Fruit fly (Drosophila melanogaster) whole organism, embryonic: ENCODE data around the gene CG7519.

Experiments
- CG10209 ChIP-seq: fragments of 200-800 bp; sonication (Bioruptor generic); optimal IDR thresholded peaks from 3 replicates; lab custom pipeline; 2017; ENCODE audit warnings: missing biosample characterization, mild to moderate bottlenecking, missing genetic modification characterization, missing genetic modification reagents
- CG11456 ChIP-seq: fragments of 200-800 bp; sonication (Bioruptor generic); IDR thresholded peaks from 3 replicates; pipeline ENCODE4 v1.3.6; 2022; ENCODE audit warnings: missing biosample characterization, missing genetic modification characterization
- CG13624 ChIP-seq: fragments of 200-800 bp; sonication (Bioruptor generic); optimal IDR thresholded peaks from 2 replicates; lab custom pipeline; 2016; ENCODE audit warnings: missing biosample characterization, missing genetic modification characterization
- CG14667 ChIP-seq: fragments of 200-800 bp; sonication (Bioruptor generic); IDR thresholded peaks from 2 replicates; pipeline ENCODE4 v1.3.6; 2022; ENCODE audit warnings: missing biosample characterization, missing genetic modification characterization
- CG2120 ChIP-seq: fragments of 200-800 bp; sonication (Bioruptor generic); optimal IDR thresholded peaks from 3 replicates; lab custom pipeline; 2016; ENCODE audit warnings: missing biosample characterization, missing genetic modification characterization
- CG31224 ChIP-seq: fragments of 200-800 bp; sonication (Bioruptor generic); IDR thresholded peaks from 2 replicates; pipeline ENCODE4 v1.3.6; 2022; ENCODE audit warnings: missing biosample characterization, missing genetic modification characterization
- CG4328 ChIP-seq: fragments of 200-800 bp; sonication (Bioruptor generic); optimal IDR thresholded peaks from 3 replicates; lab custom pipeline; 2017; ENCODE audit warnings: missing biosample characterization, missing genetic modification reagents, missing genetic modification characterization
- CG4404 ChIP-seq: fragments of 200-800 bp; sonication (Bioruptor generic); IDR thresholded peaks from 2 replicates; pipeline ENCODE4 v1.3.6; 2022; ENCODE audit warnings: missing biosample characterization, missing genetic modification characterization
- CG4820 ChIP-seq: fragments of 200-800 bp; sonication (Bioruptor generic); optimal IDR thresholded peaks from 3 replicates; lab custom pipeline; 2016; ENCODE audit warnings: missing biosample characterization, missing genetic modification characterization
- CG4854 ChIP-seq: fragments of 200-800 bp; sonication (Bioruptor generic); optimal IDR thresholded peaks from 2 replicates; lab custom pipeline; 2016; ENCODE audit warnings: missing biosample characterization, missing genetic modification characterization, inconsistent platforms
- CG6689 ChIP-seq: fragments of 200-800 bp; sonication (Bioruptor generic); IDR thresholded peaks from 2 replicates; pipeline ENCODE4 v1.3.6; 2022; ENCODE audit warnings: missing biosample characterization, missing genetic modification characterization
- CG7357 ChIP-seq: fragments of 200-800 bp; sonication (Bioruptor generic); IDR thresholded peaks from 3 replicates; pipeline ENCODE4 v1.3.6; 2022; ENCODE audit warnings: missing biosample characterization, missing genetic modification characterization
- CG7963 ChIP-seq: fragments of 200-800 bp; sonication (Bioruptor generic); IDR thresholded peaks from 3 replicates; pipeline ENCODE4 v1.3.6; 2022; ENCODE audit warnings: missing biosample characterization, missing genetic modification characterization; ENCODE audit not compliant: partially characterized antibody
- CG8478 ChIP-seq: fragments of >200 bp; optimal IDR thresholded peaks from 2 replicates; lab custom pipeline; 2018
- CG8765 ChIP-seq: fragments of 200-800 bp; sonication (Bioruptor generic); IDR thresholded peaks from 2 replicates; pipeline ENCODE4 v1.3.6; 2022; ENCODE audit warnings: missing biosample characterization, missing genetic modification characterization
- CG8924 ChIP-seq: fragments of 200-800 bp; optimal IDR thresholded peaks from 3 replicates; lab custom pipeline; 2019; ENCODE audit warnings: missing biosample characterization, mild to moderate bottlenecking, missing genetic modification characterization, moderate library complexity
- CoRest ChIP-seq: fragments of 200-800 bp; sonication (Bioruptor generic); optimal IDR thresholded peaks from 3 replicates; lab custom pipeline; 2018; ENCODE audit warnings: missing biosample characterization, mild to moderate bottlenecking, missing genetic modification characterization, moderate library complexity
- CrebB ChIP-seq: fragments of 200-800 bp; sonication (Bioruptor generic); optimal IDR thresholded peaks from 3 replicates; lab custom pipeline; 2018; ENCODE audit warnings: missing biosample characterization, mild to moderate bottlenecking, missing genetic modification characterization
- Dll ChIP-seq: fragments of 200-800 bp; sonication (Bioruptor generic); IDR thresholded peaks from 4 replicates; pipeline ENCODE4 v1.3.6; 2022; ENCODE audit warnings: missing biosample characterization, missing genetic modification characterization; ENCODE audit not compliant: partially characterized antibody
- Ets65A ChIP-seq: fragments of 200-800 bp; sonication (Bioruptor generic); peaks from one replicate; lab custom pipeline; 2016; ENCODE audit warnings: missing biosample characterization, missing genetic modification characterization
- Gug ChIP-seq: fragments of 200-800 bp; sonication (Bioruptor generic); IDR thresholded peaks from 4 replicates; pipeline ENCODE4 v1.3.6; 2022; ENCODE audit warnings: missing biosample characterization, missing genetic modification characterization
- MTF-1 ChIP-seq: fragments of 200-800 bp; sonication (Bioruptor generic); optimal IDR thresholded peaks from 2 replicates; lab custom pipeline; 2018; ENCODE audit warnings: missing biosample characterization, mild to moderate bottlenecking, missing genetic modification characterization, borderline replicate concordance
- Mad ChIP-seq: fragments of 200-800 bp; sonication (Bioruptor generic); optimal IDR thresholded peaks from 2 replicates; lab custom pipeline; 2016; ENCODE audit warnings: missing biosample characterization, missing genetic modification characterization
- Med ChIP-seq: fragments of 200-800 bp; sonication (Bioruptor generic); peaks from one replicate; lab custom pipeline; 2016; ENCODE audit warnings: missing biosample characterization, missing genetic modification characterization, mild to moderate bottlenecking, inconsistent platforms, moderate library complexity
- Optix ChIP-seq: fragments of 200-800 bp; sonication (Bioruptor generic); IDR thresholded peaks from 3 replicates; pipeline ENCODE4 v1.3.6; 2022; ENCODE audit warnings: missing biosample characterization, missing genetic modification characterization
- Rx ChIP-seq: fragments of 200-800 bp; sonication (Bioruptor generic); IDR thresholded peaks from 2 replicates; pipeline ENCODE4 v1.3.6; 2022; ENCODE audit warnings: missing biosample characterization, missing genetic modification characterization
- Sry-δ ChIP-seq: fragments of 200-800 bp; sonication (Bioruptor generic); optimal IDR thresholded peaks from 2 replicates; lab custom pipeline; 2016; ENCODE audit warnings: missing biosample characterization, missing genetic modification characterization
- TFAM ChIP-seq: fragments of 200-800 bp; sonication (Bioruptor generic); optimal IDR thresholded peaks from 2 replicates; lab custom pipeline; 2017; ENCODE audit warnings: missing biosample characterization, missing genetic modification characterization, inconsistent platforms
- YL-1 ChIP-seq: fragments of 200-800 bp; sonication (Bioruptor generic); optimal IDR thresholded peaks from 3 replicates; lab custom pipeline; 2017; ENCODE audit warnings: missing biosample characterization, mild to moderate bottlenecking, missing genetic modification characterization
- ase ChIP-seq: fragments of 200-800 bp; sonication (Bioruptor generic); IDR thresholded peaks from 3 replicates; pipeline ENCODE4 v1.3.6; 2022; ENCODE audit warnings: missing biosample characterization, missing genetic modification characterization
- bab2 ChIP-seq: fragments of 200-800 bp; sonication (Bioruptor generic); optimal IDR thresholded peaks from 2 replicates; lab custom pipeline; 2016; ENCODE audit warnings: missing biosample characterization, missing genetic modification characterization
- bowl ChIP-seq: fragments of 200-800 bp; sonication (Bioruptor generic); IDR thresholded peaks from 2 replicates; pipeline ENCODE4 v1.3.6; 2022; ENCODE audit warnings: missing biosample characterization, missing genetic modification characterization
- btn ChIP-seq: fragments of 200-800 bp; sonication (Bioruptor generic); optimal IDR thresholded peaks from 2 replicates; lab custom pipeline; 2016; ENCODE audit warnings: missing biosample characterization, missing genetic modification characterization
- chm ChIP-seq: fragments of 200-800 bp; sonication (Bioruptor generic); IDR thresholded peaks from 2 replicates; pipeline ENCODE4 v1.3.6; 2022; ENCODE audit warnings: missing biosample characterization, missing genetic modification characterization
- ci ChIP-seq: fragments of 200-800 bp; sonication (Bioruptor generic); IDR thresholded peaks from 3 replicates; pipeline ENCODE4 v1.3.6; 2022; ENCODE audit warnings: missing biosample characterization, missing genetic modification characterization
- danr ChIP-seq: fragments of 200-800 bp; sonication (Bioruptor generic); IDR thresholded peaks from 2 replicates; pipeline ENCODE4 v1.3.6; 2022; ENCODE audit warnings: missing biosample characterization, missing genetic modification characterization
- dmrt99B ChIP-seq: fragments of 200-800 bp; sonication (Bioruptor generic); optimal IDR thresholded peaks from 2 replicates; lab custom pipeline; 2018; ENCODE audit warnings: missing biosample characterization, mild to moderate bottlenecking, missing genetic modification characterization, moderate library complexity
- gem ChIP-seq: fragments of 200-800 bp; sonication (Bioruptor generic); optimal IDR thresholded peaks from 2 replicates; lab custom pipeline; 2019; ENCODE audit warnings: missing biosample characterization, mild to moderate bottlenecking, missing genetic modification characterization, moderate library complexity
- hkb ChIP-seq, 2 experiments: fragments of 200-800 bp in 1 of 2; fragments of >200 bp in 1 of 2; sonication (Bioruptor generic) in 1 of 2; IDR thresholded peaks in 1 of 2; optimal IDR thresholded peaks in 1 of 2; 2 replicates each; pipeline versions ENCODE4 v1.3.6 to Lab custom; 2017 to 2022; ENCODE audit warnings: missing biosample characterization in 1 of 2, missing genetic modification characterization in 1 of 2
- org-1 ChIP-seq: fragments of 200-800 bp; sonication (Bioruptor generic); optimal IDR thresholded peaks from 2 replicates; lab custom pipeline; 2017; ENCODE audit warnings: missing biosample characterization, missing genetic modification characterization
- row ChIP-seq: fragments of 200-800 bp; sonication (Bioruptor generic); IDR thresholded peaks from 3 replicates; pipeline ENCODE4 v1.3.6; 2022; ENCODE audit warnings: missing biosample characterization, missing genetic modification characterization
- sisA ChIP-seq: fragments of 200-800 bp; sonication (Bioruptor generic); IDR thresholded peaks from 2 replicates; pipeline ENCODE4 v1.3.6; 2022; ENCODE audit warnings: missing biosample characterization, missing genetic modification characterization
- tna ChIP-seq: fragments of 200-800 bp; sonication (Bioruptor generic); IDR thresholded peaks from 2 replicates; pipeline ENCODE4 v1.3.6; 2022; ENCODE audit warnings: missing biosample characterization, missing genetic modification characterization; ENCODE audit not compliant: partially characterized antibody
- toy ChIP-seq: fragments of 200-800 bp; sonication (Bioruptor generic); IDR thresholded peaks from 2 replicates; pipeline ENCODE4 v1.3.6; 2022; ENCODE audit warnings: missing biosample characterization, missing genetic modification characterization
- z ChIP-seq: fragments of 200-800 bp; sonication (Bioruptor generic); IDR thresholded peaks from 3 replicates; pipeline ENCODE4 v1.3.6; 2022; ENCODE audit warnings: missing biosample characterization, missing genetic modification characterization
- zfh1 ChIP-seq: fragments of 200-800 bp; sonication (Bioruptor generic); IDR thresholded peaks from 3 replicates; pipeline ENCODE4 v1.3.6; 2022; ENCODE audit warnings: missing biosample characterization, missing genetic modification characterization

The CG7519 gene

dm6 chr3L:21509488-21510122 lies 16.7 kb downstream of the CG7519 start (continued):
- TF ChIP-seq danr (GFP tag; lab: Robert Waterston, UW) (no peak), CG6689 (GFP tag; lab: Robert Waterston, UW) (0 out of 2 replicates have a peak, but pooled peaks have one; percentile 9)

DNA sequence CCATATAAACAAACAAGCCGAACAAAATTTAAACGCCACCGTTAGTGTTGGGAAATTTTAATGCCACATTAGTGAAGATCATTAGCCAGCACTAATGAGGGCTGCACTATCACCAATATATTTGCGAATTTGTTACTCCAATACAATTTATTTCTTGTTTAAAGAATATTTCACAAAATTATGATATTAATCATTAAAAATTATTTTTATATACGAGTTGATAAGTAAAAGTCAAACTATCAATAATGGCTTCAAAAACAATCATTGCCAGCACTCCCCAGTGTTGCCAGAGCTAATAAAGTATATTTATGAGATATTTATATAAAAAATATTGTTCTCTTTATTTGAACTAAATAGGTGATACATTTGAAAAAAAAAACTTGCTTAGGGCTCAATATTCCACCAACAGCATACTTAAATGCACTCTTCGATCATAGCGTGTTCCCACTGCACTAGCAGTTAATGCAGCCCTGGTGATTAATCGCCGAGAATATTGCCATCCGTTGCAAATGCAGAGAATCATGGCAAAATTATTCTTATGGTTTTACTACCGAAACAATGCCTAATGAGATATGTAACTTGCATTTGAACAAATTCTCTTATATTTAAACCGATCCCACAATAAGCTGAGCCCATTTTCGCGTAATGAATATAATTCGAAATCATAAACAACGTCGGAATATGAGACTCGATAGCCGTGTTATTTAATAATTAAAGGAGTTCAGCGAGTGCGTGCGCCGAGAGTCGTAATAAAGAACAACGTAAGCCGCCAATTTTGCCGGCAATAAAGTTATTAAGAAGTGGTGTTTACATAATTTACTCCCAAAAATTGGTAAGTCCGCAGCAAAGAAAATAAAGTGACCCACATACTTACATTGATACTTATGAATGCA lies 23.2 kb downstream of the CG7519 start, which contains the start of the genes SAK and Cdk12:
Gene SAK, minus strand, starts transcription at position 65 of the 893 bp plus-strand sequence.
Gene Cdk12, plus strand, starts transcription at position 484 of the 893 bp plus-strand sequence.
- TF ChIP-seq CG7357 (GFP tag; lab: Robert Waterston, UW) (peak; percentile 97), CoRest (peak; percentile 91), z (no peak), Mad (GFP tag; lab: Kevin White, UChicago) (peak; percentile 43), bowl (GFP tag; lab: Robert Waterston, UW) (0 out of 2 replicates have a peak, but pooled peaks have one; percentile 30), Rx (GFP tag; lab: Robert Waterston, UW) (peak; percentile 80), CG11456 (GFP tag; lab: Robert Waterston, UW) (peak; percentile 88), ci (GFP tag; lab: Robert Waterston, UW) (peak; percentile 74; the same call in 2 of the 3 replicates), CG4854 (GFP tag; lab: Kevin White, UChicago) (peak; percentile 21), Sry-δ (GFP tag; lab: Kevin White, UChicago) (peak; percentile 69), chm (GFP tag; lab: Robert Waterston, UW) (peak; percentile 28), CrebB (tag; lab: Kevin White, UChicago) (peak; percentile 38), Med (GFP tag; lab: Kevin White, UChicago) (peak; percentile 86), CG4820 (GFP tag; lab: Kevin White, UChicago) (peak; percentile 83), CG7963 (GFP tag; lab: Robert Waterston, UW) (0 out of 3 replicates have a peak, but pooled peaks have one; percentile 32), CG6689 (GFP tag; lab: Robert Waterston, UW) (peak; percentile 79), CG8478 (no peak), CG2120 (peak; percentile 84), toy (peak; percentile 47; the same call in 1 of the 2 replicates), tna (GFP tag; lab: Robert Waterston, UW) (no peak), CG8924 (tag; lab: Kevin White, UChicago) (peak; percentile 89), org-1 (GFP tag; lab: Kevin White, UChicago) (peak; percentile 64), CG13624 (GFP tag; lab: Kevin White, UChicago) (peak; percentile 49), Gug (peak; percentile 87), CG10209 (GFP tag; lab: Kevin White, UChicago) (peak; percentile 87), ase (GFP tag; lab: Robert Waterston, UW) (peak; percentile 78), Ets65A (peak; percentile 98), sisA (peak; percentile 86), CG8765 (GFP tag; lab: Robert Waterston, UW) (peak; percentile 67), gem (tag; lab: Kevin White, UChicago) (peak; percentile 93), dmrt99B (tag; lab: Kevin White, UChicago) (peak; percentile 83), CG4404 (GFP tag; lab: Robert Waterston, UW) (peak; percentile 75), btn (GFP tag; lab: Kevin White, UChicago) (peak; percentile 1), bab2 (GFP tag; lab: Kevin White, UChicago) (peak; percentile 58), CG4328 (GFP tag; lab: Kevin White, UChicago) (peak; percentile 87), Optix (GFP tag; lab: Robert Waterston, UW) (peak; percentile 65; the same call in 2 of the 3 replicates), Dll (GFP tag; lab: Robert Waterston, UW) (peak; percentile 56; the same call in 2 of the 4 replicates), MTF-1 (GFP tag; lab: Kevin White, UChicago) (peak; percentile 41), zfh1 (GFP tag; lab: Robert Waterston, UW) (peak; percentile 74; the same call in 2 of the 3 replicates), YL-1 (peak; percentile 69), CG14667 (GFP tag; lab: Robert Waterston, UW) (peak; percentile 80), hkb (optimal IDR thresholded peaks at IDR 0.05; lab: Kevin White, UChicago) (no peak), hkb (GFP tag; IDR thresholded peaks at IDR 0.05; lab: Robert Waterston, UW) (peak; percentile 79), CG31224 (GFP tag; lab: Robert Waterston, UW) (peak; percentile 78), TFAM (GFP tag; lab: Kevin White, UChicago) (no peak), row (GFP tag; lab: Robert Waterston, UW) (peak; percentile 96)
